Worm (Caenorhabditis elegans): ENCODE results near the gene T16A9.5.

- no peak for TF ChIP-seq die-1 (tag; optimal IDR thresholded peaks at IDR 0.05)
- TF ChIP-seq F52B5.7 (tag; optimal IDR thresholded peaks at IDR 0.05): no peak
- no peak for TF ChIP-seq tbx-9 (tag; optimal IDR thresholded peaks at IDR 0.05; ENCODE audit: borderline replicate concordance)
- no peak for TF ChIP-seq ztf-3 (GFP tag; optimal IDR thresholded peaks at IDR 0.05)
- no peak for TF ChIP-seq tlf-1 (GFP tag; optimal IDR thresholded peaks at IDR 0.05)
- TF ChIP-seq ceh-27 (GFP tag; optimal IDR thresholded peaks at IDR 0.05): no peak
- TF ChIP-seq gei-17 (GFP tag; optimal IDR thresholded peaks at IDR 0.05): no peak
- no peak for TF ChIP-seq ztf-22 (GFP tag; optimal IDR thresholded peaks at IDR 0.05)
- TF ChIP-seq cebp-1 (GFP tag; IDR thresholded peaks at IDR 0.05): no peak
- no peak for TF ChIP-seq cebp-1 (tag; optimal IDR thresholded peaks at IDR 0.05)
- TF ChIP-seq nhr-90 (tag; optimal IDR thresholded peaks at IDR 0.05): no peak
- no peak for TF ChIP-seq lag-1 (GFP tag; IDR thresholded peaks at IDR 0.05)
- TF ChIP-seq F57C9.4 (tag; optimal IDR thresholded peaks at IDR 0.05): no peak
- no peak for TF ChIP-seq ztf-6 (GFP tag; IDR thresholded peaks at IDR 0.05)
Measured at ce11 chrV:14179947-14180346, 35.1 kb downstream of the T16A9.5 start, which contains the start of gene ZC376.8.
